Worm (Caenorhabditis elegans) whole organism, young adult: ENCODE data around the gene C02H6.1.

ENCODE experiments used
- B0261.1 ChIP-seq: sonication (generic microtip); optimal IDR thresholded peaks from 2 replicates; lab custom pipeline; 2016; ENCODE audit warnings: mild to moderate bottlenecking, missing genetic modification characterization, moderate library complexity, missing compliant biosample characterization
- F39B2.1 ChIP-seq: fragments of 200-800 bp; sonication (Bioruptor generic); IDR thresholded peaks from 2 replicates; pipeline ENCODE4 v1.3.6; 2022; ENCODE audit warnings: missing genetic modification reagents, missing genetic modification characterization, missing compliant biosample characterization
- F49E8.2 ChIP-seq: sonication (generic microtip); optimal IDR thresholded peaks from 3 replicates; lab custom pipeline; 2017; ENCODE audit warnings: missing genetic modification characterization, mild to moderate bottlenecking, missing compliant biosample characterization, antibody characterized with exemption, moderate library complexity; ENCODE audit not compliant: insufficient read depth
- F57C9.4 ChIP-seq: sonication (generic microtip); optimal IDR thresholded peaks from 2 replicates; lab custom pipeline; 2017; ENCODE audit warnings: mild to moderate bottlenecking, missing genetic modification characterization, missing compliant biosample characterization
- T26A5.8 ChIP-seq: sonication (generic microtip); optimal IDR thresholded peaks from 2 replicates; lab custom pipeline; 2016; ENCODE audit warnings: missing genetic modification characterization, missing compliant biosample characterization
- Y56A3A.18 ChIP-seq: fragments of 200-800 bp; sonication (Bioruptor generic); IDR thresholded peaks from 2 replicates; pipeline ENCODE4 v1.3.6; 2022; ENCODE audit warnings: missing genetic modification reagents, missing genetic modification characterization, missing compliant biosample characterization
- Y67H2A.10 ChIP-seq: fragments of 200-800 bp; sonication (Bioruptor generic); conservative IDR thresholded peaks from 2 replicates; pipeline ENCODE4 v1.3.6; 2022; ENCODE audit warnings: missing genetic modification reagents, missing genetic modification characterization, missing compliant biosample characterization
- Y79H2A.3 ChIP-seq: fragments of 200-800 bp; sonication (Bioruptor generic); conservative IDR thresholded peaks from 2 replicates; pipeline ENCODE4 v1.3.6; 2022; ENCODE audit warnings: missing genetic modification reagents, missing genetic modification characterization, missing compliant biosample characterization
- Y95B8A.8 ChIP-seq: fragments of 200-800 bp; sonication (Bioruptor generic); IDR thresholded peaks from 2 replicates; pipeline ENCODE4 v1.3.6; 2022; ENCODE audit warnings: missing genetic modification reagents, missing genetic modification characterization, missing compliant biosample characterization
- aptf-2 ChIP-seq: fragments of 200-800 bp; sonication (Bioruptor generic); conservative IDR thresholded peaks from 2 replicates; pipeline ENCODE4 v1.3.6; 2022; ENCODE audit warnings: missing genetic modification reagents, missing genetic modification characterization, missing compliant biosample characterization
- atf-7 ChIP-seq: sonication (generic microtip); optimal IDR thresholded peaks from 2 replicates; lab custom pipeline; 2017; ENCODE audit warnings: mild to moderate bottlenecking, missing genetic modification characterization, missing compliant biosample characterization
- athp-1 ChIP-seq: sonication (generic microtip); optimal IDR thresholded peaks from 2 replicates; lab custom pipeline; 2017; ENCODE audit warnings: mild to moderate bottlenecking, missing genetic modification characterization, missing compliant biosample characterization
- attf-6 ChIP-seq: fragments of 200-800 bp; sonication (Bioruptor generic); IDR thresholded peaks from 2 replicates; pipeline ENCODE4 v1.3.6; 2022; ENCODE audit warnings: missing genetic modification reagents, missing genetic modification characterization, missing compliant biosample characterization
- cebp-1 ChIP-seq, 2 experiments: fragments of 200-800 bp in 1 of 2; sonication (Bioruptor generic) in 1 of 2; sonication (generic microtip) in 1 of 2; IDR thresholded peaks in 1 of 2; optimal IDR thresholded peaks in 1 of 2; 2 replicates each; pipeline versions ENCODE4 v1.3.6 to Lab custom; 2017 to 2022; ENCODE audit warnings: missing compliant biosample characterization in 2 of 2, missing genetic modification characterization in 2 of 2, mild to moderate bottlenecking in 1 of 2, missing genetic modification reagents in 1 of 2, moderate library complexity in 1 of 2
- die-1 ChIP-seq: sonication (generic microtip); optimal IDR thresholded peaks from 2 replicates; lab custom pipeline; 2016; ENCODE audit warnings: missing genotype, mild to moderate bottlenecking, missing genetic modification characterization, missing compliant biosample characterization
- dox-1 ChIP-seq: fragments of 200-800 bp; sonication (Bioruptor generic); IDR thresholded peaks from 2 replicates; pipeline ENCODE4 v1.3.6; 2022; ENCODE audit warnings: missing genetic modification reagents, missing genetic modification characterization, missing compliant biosample characterization
- dpff-1 ChIP-seq: sonication (generic microtip); optimal IDR thresholded peaks from 2 replicates; lab custom pipeline; 2017; ENCODE audit warnings: mild to moderate bottlenecking, missing genetic modification characterization, missing compliant biosample characterization
- fkh-3 ChIP-seq: sonication (generic microtip); optimal IDR thresholded peaks from 2 replicates; lab custom pipeline; 2016; ENCODE audit warnings: mild to moderate bottlenecking, missing genetic modification characterization, missing compliant biosample characterization
- hmg-20 ChIP-seq: fragments of 200-800 bp; sonication (Bioruptor generic); IDR thresholded peaks from 2 replicates; pipeline ENCODE4 v1.3.6; 2022; ENCODE audit warnings: missing genetic modification reagents, missing genetic modification characterization, missing compliant biosample characterization
- lin-40 ChIP-seq: sonication (generic microtip); optimal IDR thresholded peaks from 2 replicates; lab custom pipeline; 2016; ENCODE audit warnings: missing genetic modification characterization, mild to moderate bottlenecking, missing compliant biosample characterization, missing genotype, missing genetic modification reagents
- lir-1 ChIP-seq: fragments of 200-800 bp; sonication (Bioruptor generic); conservative IDR thresholded peaks from 2 replicates; pipeline ENCODE4 v1.3.6; 2022; ENCODE audit warnings: missing genetic modification reagents, missing genetic modification characterization, missing compliant biosample characterization
- lsy-27 ChIP-seq: sonication (generic microtip); optimal IDR thresholded peaks from 2 replicates; lab custom pipeline; 2017; ENCODE audit warnings: missing genetic modification characterization, mild to moderate bottlenecking, missing compliant biosample characterization, antibody characterized with exemption, missing genotype, borderline replicate concordance; ENCODE audit not compliant: insufficient read depth
- madf-3 ChIP-seq: fragments of 200-800 bp; sonication (Bioruptor generic); IDR thresholded peaks from 2 replicates; pipeline ENCODE4 v1.3.6; 2022; ENCODE audit warnings: missing genetic modification reagents, missing genetic modification characterization, missing compliant biosample characterization
- madf-8 ChIP-seq: fragments of 200-800 bp; sonication (Bioruptor generic); conservative IDR thresholded peaks from 2 replicates; pipeline ENCODE4 v1.3.6; 2022; ENCODE audit warnings: missing genetic modification reagents, missing genetic modification characterization, missing compliant biosample characterization
- mes-4 ChIP-seq: sonication (generic microtip); optimal IDR thresholded peaks from 2 replicates; lab custom pipeline; 2016; ENCODE audit warnings: missing genotype, missing genetic modification characterization, missing compliant biosample characterization
- nfyb-1 ChIP-seq: fragments of 200-800 bp; sonication (Bioruptor generic); IDR thresholded peaks from 2 replicates; pipeline ENCODE4 v1.3.6; 2022; ENCODE audit warnings: missing genetic modification reagents, missing genetic modification characterization, missing compliant biosample characterization
- pbrm-1 ChIP-seq: fragments of 200-800 bp; sonication (Bioruptor generic); IDR thresholded peaks from 2 replicates; pipeline ENCODE4 v1.3.6; 2022; ENCODE audit warnings: missing genetic modification reagents, missing genetic modification characterization, missing compliant biosample characterization
- pha-4 ChIP-seq: fragments of 150-350 bp; sonication (generic microtip); optimal IDR thresholded peaks from 2 replicates; lab custom pipeline; 2014; ENCODE audit warnings: missing biosample characterization, missing genetic modification reagents, missing genetic modification characterization
- rec-8 ChIP-seq, 2 experiments: sonication (generic microtip); optimal IDR thresholded peaks; 2 replicates each; lab custom pipeline; 2016; ENCODE audit warnings: mild to moderate bottlenecking in 2 of 2, missing genetic modification characterization in 2 of 2, missing genetic modification reagents in 2 of 2, missing genotype in 2 of 2, missing biosample characterization in 1 of 2, missing compliant biosample characterization in 1 of 2, moderate library complexity in 1 of 2
- rpc-1 ChIP-seq, 2 experiments: fragments of 150-350 bp in 1 of 2; sonication (generic microtip) in 1 of 2; optimal IDR thresholded peaks; 2 replicates each; lab custom pipeline; 2014 to 2018; ENCODE audit warnings: missing biosample characterization in 1 of 2, missing genetic modification characterization in 1 of 2, missing genetic modification reagents in 1 of 2, missing genotype in 1 of 2
- snpc-1.3 ChIP-seq: sonication (generic microtip); optimal IDR thresholded peaks from 2 replicates; lab custom pipeline; 2017; ENCODE audit warnings: missing genetic modification characterization, mild to moderate bottlenecking, missing compliant biosample characterization, antibody characterized with exemption, moderate library complexity, missing genotype, missing genetic modification reagents; ENCODE audit not compliant: insufficient read depth
- snpc-3.4 ChIP-seq: sonication (generic microtip); optimal IDR thresholded peaks from 2 replicates; lab custom pipeline; 2017; ENCODE audit warnings: missing genetic modification characterization, mild to moderate bottlenecking, missing compliant biosample characterization, antibody characterized with exemption, moderate library complexity, missing genotype, missing genetic modification reagents
- somi-1 ChIP-seq: fragments of 200-800 bp; sonication (Bioruptor generic); optimal IDR thresholded peaks from 2 replicates; lab custom pipeline; 2018; ENCODE audit warnings: mild to moderate bottlenecking, missing genetic modification characterization, missing compliant biosample characterization
- tbx-9 ChIP-seq: sonication (generic microtip); optimal IDR thresholded peaks from 2 replicates; lab custom pipeline; 2016; ENCODE audit warnings: borderline replicate concordance, missing genetic modification characterization, inconsistent platforms, missing compliant biosample characterization
- zfh-2 ChIP-seq: fragments of 200-800 bp; sonication (Bioruptor generic); conservative IDR thresholded peaks from 2 replicates; pipeline ENCODE4 v1.3.6; 2022; ENCODE audit warnings: missing genetic modification reagents, missing genetic modification characterization, missing compliant biosample characterization
- zim-3 ChIP-seq: sonication (generic microtip); optimal IDR thresholded peaks from 2 replicates; lab custom pipeline; 2017; ENCODE audit warnings: mild to moderate bottlenecking, missing genetic modification characterization, moderate library complexity, missing compliant biosample characterization
- ztf-18 ChIP-seq: sonication (generic microtip); optimal IDR thresholded peaks from 2 replicates; lab custom pipeline; 2016; ENCODE audit warnings: missing genotype, mild to moderate bottlenecking, missing genetic modification characterization, missing compliant biosample characterization
- ztf-26 ChIP-seq: sonication (generic microtip); optimal IDR thresholded peaks from 2 replicates; lab custom pipeline; 2017; ENCODE audit warnings: missing genetic modification characterization, missing compliant biosample characterization

The C02H6.1 gene

ce11 chrV:7420162-7420561 lies 30.5 kb upstream of the C02H6.1 start, which contains the start of gene srxa-4:
TSS of gene srxa-4 (plus strand) at chrV:7420462.
- TF ChIP-seq snpc-1.3 (tag; lab: Kevin White, UChicago) (no peak), F39B2.1 (GFP tag; lab: Robert Waterston, UW) (no peak), rpc-1 (optimal IDR thresholded peaks at IDR 0.05; lab: Kevin White, UChicago) (no peak), rpc-1 (tag; optimal IDR thresholded peaks at IDR 0.05; lab: Kevin White, UChicago) (no peak), ztf-18 (tag; lab: Kevin White, UChicago) (no peak), snpc-3.4 (no peak), pha-4 (tag; lab: Kevin White, UChicago) (no peak), dpff-1 (tag; lab: Kevin White, UChicago) (no peak), cebp-1 (GFP tag; IDR thresholded peaks at IDR 0.05; lab: Robert Waterston, UW) (no peak), cebp-1 (tag; optimal IDR thresholded peaks at IDR 0.05; lab: Kevin White, UChicago) (no peak), attf-6 (GFP tag; lab: Robert Waterston, UW) (no peak), ztf-26 (no peak), mes-4 (no peak), hmg-20 (GFP tag; lab: Robert Waterston, UW) (no peak), rec-8 (tag; optimal IDR thresholded peaks at IDR 0.05; lab: Kevin White, UChicago) (no peak), lin-40 (no peak), lir-1 (GFP tag; lab: Robert Waterston, UW) (no peak), Y95B8A.8 (GFP tag; lab: Robert Waterston, UW) (no peak), somi-1 (GFP tag; lab: Kevin White, UChicago) (no peak), zim-3 (tag; lab: Kevin White, UChicago) (no peak), F57C9.4 (tag; lab: Kevin White, UChicago) (no peak), tbx-9 (no peak)

- TF ChIP-seq athp-1 (tag; lab: Kevin White, UChicago) = no peak
- TF ChIP-seq B0261.1 (tag; lab: Kevin White, UChicago) = no peak
- TF ChIP-seq Y67H2A.10 (GFP tag; lab: Robert Waterston, UW) = no peak
- no peak for TF ChIP-seq Y79H2A.3 (GFP tag; lab: Robert Waterston, UW)
- no peak for TF ChIP-seq aptf-2 (GFP tag; lab: Robert Waterston, UW)
- no peak for TF ChIP-seq F49E8.2
- TF ChIP-seq hmg-20 (GFP tag; lab: Robert Waterston, UW) = no peak
- TF ChIP-seq Y56A3A.18 (GFP tag; lab: Robert Waterston, UW) = no peak
- TF ChIP-seq dox-1 (GFP tag; lab: Robert Waterston, UW) = no peak
- no peak for TF ChIP-seq madf-8 (GFP tag; lab: Robert Waterston, UW)
- TF ChIP-seq fkh-3 (tag; lab: Kevin White, UChicago) = no peak
- no peak for TF ChIP-seq T26A5.8 (tag; lab: Kevin White, UChicago)
- no peak for TF ChIP-seq madf-3 (GFP tag; lab: Robert Waterston, UW)
- no peak for TF ChIP-seq pbrm-1 (GFP tag; lab: Robert Waterston, UW)
Observed at ce11 chrV:7417018-7417716, 27.5 kb upstream of the C02H6.1 start, which contains the start of gene srw-67. TSS of gene srw-67 (plus strand) at chrV:7417660.

ce11 chrV:7416569-7416968 lies 26.9 kb upstream of the C02H6.1 start:
- no peak for TF ChIP-seq T26A5.8 (tag; lab: Kevin White, UChicago)
- no peak for TF ChIP-seq lsy-27 (tag; lab: Kevin White, UChicago)
- TF ChIP-seq F39B2.1 (GFP tag; lab: Robert Waterston, UW) = no peak
- no peak for TF ChIP-seq zfh-2 (GFP tag; lab: Robert Waterston, UW)
- TF ChIP-seq madf-8 (GFP tag; lab: Robert Waterston, UW) = no peak
- TF ChIP-seq aptf-2 (GFP tag; lab: Robert Waterston, UW) = no peak
- TF ChIP-seq B0261.1 (tag; lab: Kevin White, UChicago) = no peak
- TF ChIP-seq nfyb-1 = no peak
- no peak for TF ChIP-seq atf-7 (tag; lab: Kevin White, UChicago)
- no peak for TF ChIP-seq die-1 (tag; lab: Kevin White, UChicago)
- TF ChIP-seq, all 124 proteins: peak for 0
